Fruit fly (Drosophila melanogaster) whole organism, embryonic: ENCODE results near the gene RpS2.

Source experiments
- BEAF-32 ChIP-seq: fragments of 200-800 bp; sonication (Bioruptor generic); optimal IDR thresholded peaks from 3 replicates; lab custom pipeline; 2017; ENCODE audit warnings: missing biosample characterization, missing genetic modification characterization, mild to moderate bottlenecking, moderate library complexity, missing genetic modification reagents
- CG10267 ChIP-seq: fragments of 200-800 bp; sonication (Bioruptor generic); optimal IDR thresholded peaks from 2 replicates; lab custom pipeline; 2018; ENCODE audit warnings: missing biosample characterization, mild to moderate bottlenecking, missing genetic modification characterization, moderate library complexity
- CG11723 ChIP-seq: fragments of 200-800 bp; sonication (Bioruptor generic); optimal IDR thresholded peaks from 2 replicates; lab custom pipeline; 2017; ENCODE audit warnings: missing biosample characterization, mild to moderate bottlenecking, missing genetic modification characterization
- CG13894 ChIP-seq: fragments of 200-800 bp; sonication (Bioruptor generic); optimal IDR thresholded peaks from 3 replicates; lab custom pipeline; 2018; ENCODE audit warnings: missing biosample characterization, mild to moderate bottlenecking, missing genetic modification characterization, moderate library complexity
- CG15073 ChIP-seq: fragments of 200-800 bp; sonication (Bioruptor generic); optimal IDR thresholded peaks from 2 replicates; lab custom pipeline; 2016; ENCODE audit warnings: missing biosample characterization, missing genetic modification characterization
- CG15601 ChIP-seq: fragments of 200-800 bp; sonication (Bioruptor generic); optimal IDR thresholded peaks from 3 replicates; lab custom pipeline; 2019; ENCODE audit warnings: missing biosample characterization, mild to moderate bottlenecking, missing genetic modification characterization, moderate library complexity
- CG16779 ChIP-seq: fragments of 200-800 bp; sonication (Bioruptor generic); IDR thresholded peaks from 2 replicates; pipeline ENCODE4 v1.3.6; 2022; ENCODE audit warnings: missing biosample characterization, missing genetic modification characterization
- CG16813 ChIP-seq: fragments of 200-800 bp; sonication (Bioruptor generic); IDR thresholded peaks from 3 replicates; pipeline ENCODE4 v1.3.6; 2022; ENCODE audit warnings: missing biosample characterization, missing genetic modification characterization; ENCODE audit not compliant: partially characterized antibody
- CG17829 ChIP-seq: fragments of 200-800 bp; optimal IDR thresholded peaks from 2 replicates; lab custom pipeline; 2019; ENCODE audit warnings: missing biosample characterization, mild to moderate bottlenecking, missing genetic modification characterization, moderate library complexity
- CG2712 ChIP-seq: fragments of 200-800 bp; optimal IDR thresholded peaks from 3 replicates; lab custom pipeline; 2019; ENCODE audit warnings: missing biosample characterization, mild to moderate bottlenecking, missing genetic modification characterization, moderate library complexity
- CG3281 ChIP-seq: fragments of 200-800 bp; sonication (Bioruptor generic); optimal IDR thresholded peaks from 3 replicates; lab custom pipeline; 2017; ENCODE audit warnings: missing biosample characterization, mild to moderate bottlenecking, missing genetic modification characterization
- CG34376 ChIP-seq: fragments of 200-800 bp; sonication (Bioruptor generic); optimal IDR thresholded peaks from 2 replicates; lab custom pipeline; 2018; ENCODE audit warnings: missing biosample characterization, mild to moderate bottlenecking, missing genetic modification characterization
- CG5245 ChIP-seq: fragments of 200-800 bp; sonication (Bioruptor generic); optimal IDR thresholded peaks from 3 replicates; lab custom pipeline; 2016; ENCODE audit warnings: missing biosample characterization, missing genetic modification characterization
- CG6791 ChIP-seq: fragments of 200-800 bp; sonication (Bioruptor generic); IDR thresholded peaks from 3 replicates; pipeline ENCODE4 v1.3.6; 2022; ENCODE audit warnings: missing biosample characterization, missing genetic modification characterization; ENCODE audit not compliant: partially characterized antibody
- CG9932 ChIP-seq: fragments of 200-800 bp; sonication (Bioruptor generic); IDR thresholded peaks from 2 replicates; pipeline ENCODE4 v1.3.6; 2022; ENCODE audit warnings: missing biosample characterization, missing genetic modification characterization
- Dfd ChIP-seq, 2 experiments: fragments of >200 bp; optimal IDR thresholded peaks; 2 replicates each; lab custom pipeline; 2017; ENCODE audit warnings: missing biosample characterization in 2 of 2, missing genetic modification characterization in 2 of 2
- Fer3 ChIP-seq: fragments of 200-800 bp; sonication (Bioruptor generic); optimal IDR thresholded peaks from 2 replicates; lab custom pipeline; 2018; ENCODE audit warnings: missing biosample characterization, mild to moderate bottlenecking, missing genetic modification characterization, moderate library complexity
- HHEX ChIP-seq: fragments of 200-800 bp; sonication (Bioruptor generic); optimal IDR thresholded peaks from 3 replicates; lab custom pipeline; 2017; ENCODE audit warnings: missing biosample characterization, mild to moderate bottlenecking, missing genetic modification characterization, missing genetic modification reagents
- HLH3B ChIP-seq: fragments of 200-800 bp; sonication (Bioruptor generic); IDR thresholded peaks from 2 replicates; pipeline ENCODE4 v1.3.6; 2022; ENCODE audit warnings: missing biosample characterization, missing genetic modification characterization
- Hand ChIP-seq: fragments of 200-800 bp; sonication (Bioruptor generic); optimal IDR thresholded peaks from 2 replicates; lab custom pipeline; 2017; ENCODE audit warnings: mild to moderate bottlenecking, missing biosample characterization, missing genetic modification reagents, missing genetic modification characterization
- Hr39 ChIP-seq: fragments of >200 bp; optimal IDR thresholded peaks from 2 replicates; lab custom pipeline; 2017
- NC2β ChIP-seq: fragments of 200-800 bp; sonication (Bioruptor generic); optimal IDR thresholded peaks from 2 replicates; lab custom pipeline; 2016; ENCODE audit warnings: missing biosample characterization, missing genetic modification characterization
- Sox100B ChIP-seq: fragments of 200-800 bp; sonication (Bioruptor generic); optimal IDR thresholded peaks from 3 replicates; lab custom pipeline; 2018; ENCODE audit warnings: missing biosample characterization, mild to moderate bottlenecking, missing genetic modification characterization
- Sry-β ChIP-seq: fragments of 200-800 bp; sonication (Bioruptor generic); optimal IDR thresholded peaks from 2 replicates; lab custom pipeline; 2018; ENCODE audit warnings: missing biosample characterization, mild to moderate bottlenecking, missing genetic modification characterization, moderate library complexity
- ab ChIP-seq: fragments of 200-800 bp; sonication (Bioruptor generic); optimal IDR thresholded peaks from 2 replicates; lab custom pipeline; 2016; ENCODE audit warnings: missing biosample characterization, missing genetic modification characterization
- al ChIP-seq: fragments of 200-800 bp; sonication (Bioruptor generic); IDR thresholded peaks from 2 replicates; pipeline ENCODE4 v1.3.6; 2022; ENCODE audit warnings: missing biosample characterization, missing genetic modification characterization
- bcd ChIP-seq: fragments of 200-800 bp; sonication (Bioruptor generic); optimal IDR thresholded peaks from 2 replicates; lab custom pipeline; 2017; ENCODE audit warnings: missing biosample characterization, mild to moderate bottlenecking, missing genetic modification characterization
- bigmax ChIP-seq: fragments of 200-800 bp; sonication (Bioruptor generic); optimal IDR thresholded peaks from 2 replicates; lab custom pipeline; 2018; ENCODE audit warnings: missing biosample characterization, mild to moderate bottlenecking, missing genetic modification characterization
- bowl ChIP-seq: fragments of 200-800 bp; sonication (Bioruptor generic); IDR thresholded peaks from 2 replicates; pipeline ENCODE4 v1.3.6; 2022; ENCODE audit warnings: missing biosample characterization, missing genetic modification characterization
- chm ChIP-seq: fragments of 200-800 bp; sonication (Bioruptor generic); IDR thresholded peaks from 2 replicates; pipeline ENCODE4 v1.3.6; 2022; ENCODE audit warnings: missing biosample characterization, missing genetic modification characterization
- crol ChIP-seq: fragments of 200-800 bp; sonication (Bioruptor generic); IDR thresholded peaks from 2 replicates; pipeline ENCODE4 v1.3.6; 2022; ENCODE audit warnings: missing biosample characterization, missing genetic modification characterization
- dan ChIP-seq: fragments of 200-800 bp; sonication (Bioruptor generic); IDR thresholded peaks from 2 replicates; pipeline ENCODE4 v1.3.6; 2022; ENCODE audit warnings: missing biosample characterization, missing genetic modification characterization
- dmrt99B ChIP-seq: fragments of 200-800 bp; sonication (Bioruptor generic); optimal IDR thresholded peaks from 2 replicates; lab custom pipeline; 2018; ENCODE audit warnings: missing biosample characterization, mild to moderate bottlenecking, missing genetic modification characterization, moderate library complexity
- emc ChIP-seq: fragments of 200-800 bp; sonication (Bioruptor generic); optimal IDR thresholded peaks from 2 replicates; lab custom pipeline; 2016; ENCODE audit warnings: missing biosample characterization, missing genetic modification characterization
- esg ChIP-seq: fragments of 200-800 bp; sonication (Bioruptor generic); conservative IDR thresholded peaks from 2 replicates; pipeline ENCODE4 v1.3.6; 2022; ENCODE audit warnings: missing biosample characterization, missing genetic modification characterization
- fd3F ChIP-seq: fragments of 200-800 bp; sonication (Bioruptor generic); optimal IDR thresholded peaks from 2 replicates; lab custom pipeline; 2018; ENCODE audit warnings: missing biosample characterization, mild to moderate bottlenecking, missing genetic modification characterization, moderate library complexity
- fd64A ChIP-seq: fragments of 200-800 bp; sonication (Bioruptor generic); optimal IDR thresholded peaks from 3 replicates; lab custom pipeline; 2018; ENCODE audit warnings: missing biosample characterization, mild to moderate bottlenecking, missing genetic modification characterization
- fd96Cb ChIP-seq: fragments of 200-800 bp; sonication (Bioruptor generic); optimal IDR thresholded peaks from 2 replicates; lab custom pipeline; 2018; ENCODE audit warnings: missing biosample characterization, mild to moderate bottlenecking, missing genetic modification characterization, moderate library complexity
- fru ChIP-seq: fragments of >200 bp; optimal IDR thresholded peaks from 2 replicates; lab custom pipeline; 2017
- gt ChIP-seq: fragments of 200-800 bp; sonication (Bioruptor generic); IDR thresholded peaks from 2 replicates; pipeline ENCODE4 v1.3.6; 2022; ENCODE audit warnings: missing biosample characterization, missing genetic modification characterization
- her ChIP-seq: fragments of 200-800 bp; sonication (Bioruptor generic); optimal IDR thresholded peaks from 2 replicates; lab custom pipeline; 2016; ENCODE audit warnings: missing biosample characterization, missing genetic modification characterization
- hkb ChIP-seq, 2 experiments: fragments of 200-800 bp in 1 of 2; fragments of >200 bp in 1 of 2; sonication (Bioruptor generic) in 1 of 2; IDR thresholded peaks in 1 of 2; optimal IDR thresholded peaks in 1 of 2; 2 replicates each; pipeline versions ENCODE4 v1.3.6 to Lab custom; 2017 to 2022; ENCODE audit warnings: missing biosample characterization in 1 of 2, missing genetic modification characterization in 1 of 2
- kay ChIP-seq: fragments of 200-800 bp; sonication (Bioruptor generic); optimal IDR thresholded peaks from 2 replicates; lab custom pipeline; 2016; ENCODE audit warnings: missing biosample characterization, missing genetic modification characterization
- lbe ChIP-seq: fragments of 200-800 bp; sonication (Bioruptor generic); optimal IDR thresholded peaks from 2 replicates; lab custom pipeline; 2016; ENCODE audit warnings: missing biosample characterization, mild to moderate bottlenecking, missing genetic modification characterization
- mam ChIP-seq: fragments of 200-800 bp; sonication (Bioruptor generic); optimal IDR thresholded peaks from 3 replicates; lab custom pipeline; 2016; ENCODE audit warnings: missing biosample characterization, missing genetic modification characterization
- peb ChIP-seq: fragments of 200-800 bp; sonication (Bioruptor generic); IDR thresholded peaks from 2 replicates; pipeline ENCODE4 v1.3.6; 2022; ENCODE audit warnings: missing biosample characterization, missing genetic modification characterization
- sc ChIP-seq, 3 experiments: fragments of >200 bp in 2 of 3; fragments of 200-800 bp in 1 of 3; sonication (Bioruptor generic) in 1 of 3; optimal IDR thresholded peaks; 2 replicates in 2 of 3; 3 replicates in 1 of 3; lab custom pipeline; 2017; ENCODE audit warnings: mild to moderate bottlenecking in 1 of 3, missing biosample characterization in 1 of 3, missing genetic modification characterization in 1 of 3, missing genetic modification reagents in 1 of 3
- schlank ChIP-seq: fragments of 200-800 bp; sonication (Bioruptor generic); optimal IDR thresholded peaks from 2 replicates; lab custom pipeline; 2018; ENCODE audit warnings: missing biosample characterization, mild to moderate bottlenecking, missing genetic modification characterization
- sens ChIP-seq: fragments of 200-800 bp; sonication (Bioruptor generic); peaks from one replicate; lab custom pipeline; 2016; ENCODE audit warnings: missing biosample characterization, missing genetic modification characterization
- sim ChIP-seq: fragments of 200-800 bp; sonication (Bioruptor generic); IDR thresholded peaks from 2 replicates; pipeline ENCODE4 v1.3.6; 2022; ENCODE audit warnings: missing biosample characterization, missing genetic modification characterization
- stwl ChIP-seq: fragments of 200-800 bp; sonication (Bioruptor generic); optimal IDR thresholded peaks from 3 replicates; lab custom pipeline; 2018; ENCODE audit warnings: missing biosample characterization, mild to moderate bottlenecking, missing genetic modification characterization, moderate library complexity

RpS2 gene

DNA sequence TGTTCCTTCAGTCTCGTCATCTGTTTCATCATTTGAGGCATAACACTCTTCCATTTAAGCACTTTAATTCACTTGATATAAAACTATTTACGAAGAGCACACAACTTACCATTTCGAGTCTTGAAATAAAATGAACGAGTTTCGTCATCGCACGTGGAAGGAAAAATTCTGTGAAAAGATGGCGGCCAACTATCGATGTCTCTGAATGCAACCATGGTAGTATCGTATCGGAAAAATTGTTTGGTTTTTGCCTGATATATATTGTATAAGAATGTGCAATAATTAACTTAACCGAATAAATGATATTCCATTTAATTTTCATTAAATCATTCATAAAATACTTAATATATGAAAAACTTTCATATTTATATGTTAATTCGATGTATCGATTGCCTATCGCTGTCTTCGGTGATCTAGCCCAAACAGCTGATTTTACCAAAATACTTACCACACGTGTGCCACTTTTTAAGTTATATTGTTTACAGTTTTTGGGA is 2.4 kb downstream of the RpS2 start, which contains the start of gene Bka (continued):
- TF ChIP-seq HLH3B (GFP tag; lab: Robert Waterston, UW) (no peak), her (GFP tag; lab: Kevin White, UChicago) (peak; percentile 40), Fer3 (tag; lab: Kevin White, UChicago) (peak; percentile 47), sim (no peak), dan (GFP tag; lab: Robert Waterston, UW) (no peak), CG13894 (tag; lab: Kevin White, UChicago) (peak; percentile 77), stwl (tag; lab: Kevin White, UChicago) (peak; percentile 71), lbe (GFP tag; lab: Kevin White, UChicago) (peak; percentile 72), bcd (peak; percentile 48), CG11723 (GFP tag; lab: Kevin White, UChicago) (no peak), bigmax (peak; percentile 8), al (GFP tag; lab: Robert Waterston, UW) (no peak), CG5245 (no peak), CG3281 (GFP tag; lab: Kevin White, UChicago) (peak; percentile 70), crol (GFP tag; lab: Robert Waterston, UW) (no peak), esg (no peak), bowl (GFP tag; lab: Robert Waterston, UW) (no peak), chm (GFP tag; lab: Robert Waterston, UW) (peak; percentile 31; the same call in 1 of the 2 replicates), NC2β (GFP tag; lab: Kevin White, UChicago) (peak; percentile 55), CG16813 (GFP tag; lab: Robert Waterston, UW) (peak; percentile 99), CG16779 (GFP tag; lab: Robert Waterston, UW) (no peak), dmrt99B (tag; lab: Kevin White, UChicago) (no peak), fru (lab: Kevin White, UChicago) (no peak), sc (optimal IDR thresholded peaks at IDR 0.05; lab: Kevin White, UChicago) (no peak), sc (GFP tag; optimal IDR thresholded peaks at IDR 0.05; lab: Kevin White, UChicago) (peak; percentile 43), Dfd (GFP tag; optimal IDR thresholded peaks at IDR 0.05; lab: Kevin White, UChicago) (no peak), peb (no peak), Hr39 (lab: Kevin White, UChicago) (no peak), gt (GFP tag; lab: Robert Waterston, UW) (no peak), schlank (tag; lab: Kevin White, UChicago) (peak; percentile 20), sens (GFP tag; lab: Kevin White, UChicago) (peak; percentile 79), Sry-β (GFP tag; lab: Kevin White, UChicago) (no peak), ab (GFP tag; lab: Kevin White, UChicago) (no peak), CG34376 (GFP tag; lab: Kevin White, UChicago) (peak; percentile 85), BEAF-32 (GFP tag; lab: Kevin White, UChicago) (peak; percentile 99), HHEX (GFP tag; lab: Kevin White, UChicago) (peak; percentile 64), CG9932 (GFP tag; lab: Robert Waterston, UW) (no peak), emc (no peak), Hand (peak; percentile 56), Sox100B (GFP tag; lab: Kevin White, UChicago) (peak; percentile 69), CG10267 (tag; lab: Kevin White, UChicago) (peak; percentile 82), CG2712 (tag; lab: Kevin White, UChicago) (peak; percentile 71), CG17829 (peak; percentile 73), fd64A (GFP tag; lab: Kevin White, UChicago) (peak; percentile 18), CG15601 (peak; percentile 76), hkb (optimal IDR thresholded peaks at IDR 0.05; lab: Kevin White, UChicago) (no peak), hkb (GFP tag; IDR thresholded peaks at IDR 0.05; lab: Robert Waterston, UW) (peak; percentile 59), fd96Cb (no peak), fd3F (peak; percentile 21), CG15073 (no peak), CG6791 (GFP tag; lab: Robert Waterston, UW) (peak; percentile 93), mam (GFP tag; lab: Kevin White, UChicago) (no peak), kay (GFP tag; lab: Kevin White, UChicago) (no peak)
